Worm (Caenorhabditis elegans): ENCODE results near the gene R09F10.3.

DNA sequence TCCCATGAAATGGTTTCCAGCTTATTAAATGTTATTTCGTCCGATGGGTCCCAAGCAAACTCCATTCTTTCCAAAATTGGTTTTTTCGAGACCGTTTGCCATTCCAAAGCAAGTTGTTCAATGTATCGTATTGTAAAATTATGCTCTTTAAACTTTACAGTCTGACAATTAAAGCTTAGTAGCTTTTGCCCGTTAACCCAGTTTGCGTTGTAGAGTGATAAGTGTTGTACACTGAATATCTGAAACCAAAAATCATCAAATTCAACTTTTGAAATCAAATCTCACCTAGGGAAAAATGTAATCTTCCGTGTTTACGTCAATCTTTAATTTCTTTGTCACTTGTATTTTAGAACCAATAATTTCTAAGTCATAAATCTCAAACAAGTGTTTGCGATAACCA, 2.9 kb downstream of the R09F10.3 start:
- TF ChIP-seq nhr-76 (tag; optimal IDR thresholded peaks at IDR 0.05), result no peak
- TF ChIP-seq hlh-1 (tag; optimal IDR thresholded peaks at IDR 0.05), result no peak
- TF ChIP-seq nhr-12 (tag; optimal IDR thresholded peaks at IDR 0.05), result no peak
- no peak for TF ChIP-seq ztf-11 (tag; optimal IDR thresholded peaks at IDR 0.05)
- no peak for TF ChIP-seq ham-2 (GFP tag; optimal IDR thresholded peaks at IDR 0.05)
- no peak for TF ChIP-seq pha-4 (tag; optimal IDR thresholded peaks at IDR 0.05)
- TF ChIP-seq lsy-2 (tag; optimal IDR thresholded peaks at IDR 0.05), result no peak
- no peak for TF ChIP-seq snpc-4 (tag; optimal IDR thresholded peaks at IDR 0.05)
- TF ChIP-seq mep-1 (tag; optimal IDR thresholded peaks at IDR 0.05), result no peak
- no peak for TF ChIP-seq nhr-28 (tag; optimal IDR thresholded peaks at IDR 0.05)
- TF ChIP-seq unc-62 (GFP tag; optimal IDR thresholded peaks at IDR 0.05), result no peak
- TF ChIP-seq unc-39 (tag; optimal IDR thresholded peaks at IDR 0.05), result no peak
- TF ChIP-seq flh-1 (GFP tag; optimal IDR thresholded peaks at IDR 0.05), result no peak
- no peak for TF ChIP-seq elt-3 (tag; optimal IDR thresholded peaks at IDR 0.05)
